Fruit fly (Drosophila melanogaster): ENCODE results near the gene CG43169.

DNA sequence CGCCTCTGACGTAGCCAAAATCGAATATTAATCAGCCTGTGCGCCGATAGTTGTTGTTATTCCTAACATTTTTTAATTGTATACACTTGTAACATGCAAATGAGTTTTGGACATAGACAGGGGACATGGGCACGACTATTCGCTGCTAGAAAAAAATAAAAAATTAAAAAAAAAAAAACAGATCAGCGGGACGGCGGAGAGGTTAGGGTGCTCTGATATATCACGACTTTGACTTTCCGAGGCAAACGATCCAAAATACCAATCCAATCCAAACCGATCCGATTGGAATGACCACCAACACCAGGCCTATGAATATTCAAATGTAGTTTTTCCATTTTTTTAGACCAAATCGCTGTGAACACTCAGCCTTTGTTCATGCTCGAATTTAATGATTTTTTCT, 27.7 kb downstream of the CG43169 start:
- TF ChIP-seq CG15336 (GFP tag; IDR thresholded peaks at IDR 0.05), result no peak
- TF ChIP-seq Eip75B (GFP tag; optimal IDR thresholded peaks at IDR 0.05), result no peak
- no peak for TF ChIP-seq CG8319 (GFP tag; optimal IDR thresholded peaks at IDR 0.05)
